Fruit fly (Drosophila melanogaster) whole organism, adult: ENCODE measurements around the gene CG3021.
A peak's percentile ranks its signal among the peaks of the same experiment; 100 is the strongest.

Experiments
- CG12768 ChIP-seq: fragments of 200-800 bp; sonication (Bioruptor generic); optimal IDR thresholded peaks from 2 replicates; lab custom pipeline; 2017; ENCODE audit warnings: missing biosample characterization, missing genetic modification characterization, mild to moderate bottlenecking, moderate library complexity, missing genetic modification reagents
- CG14711 ChIP-seq: fragments of 200-800 bp; sonication (Bioruptor generic); optimal IDR thresholded peaks from 2 replicates; lab custom pipeline; 2018; ENCODE audit warnings: missing biosample characterization, mild to moderate bottlenecking, missing genetic modification characterization, moderate library complexity
- CG1620 ChIP-seq: fragments of 200-800 bp; sonication (Bioruptor generic); optimal IDR thresholded peaks from 2 replicates; lab custom pipeline; 2016; ENCODE audit warnings: missing biosample characterization, missing genetic modification characterization
- CG33017 ChIP-seq: fragments of 200-800 bp; sonication (Bioruptor generic); optimal IDR thresholded peaks from 2 replicates; lab custom pipeline; 2018; ENCODE audit warnings: missing biosample characterization, mild to moderate bottlenecking, missing genetic modification characterization, moderate library complexity
- CG5204 ChIP-seq: fragments of 200-800 bp; sonication (Bioruptor generic); optimal IDR thresholded peaks from 2 replicates; lab custom pipeline; 2016; ENCODE audit warnings: missing biosample characterization, missing genetic modification characterization
- CG7045 ChIP-seq: fragments of 200-800 bp; sonication (Bioruptor generic); optimal IDR thresholded peaks from 2 replicates; lab custom pipeline; 2017; ENCODE audit warnings: missing biosample characterization, mild to moderate bottlenecking, missing genetic modification characterization
- Crg-1 ChIP-seq: fragments of 200-800 bp; sonication (Bioruptor generic); optimal IDR thresholded peaks from 2 replicates; lab custom pipeline; 2016; ENCODE audit warnings: missing biosample characterization, missing genetic modification characterization
- Mnt ChIP-seq: fragments of 200-800 bp; sonication (Bioruptor generic); optimal IDR thresholded peaks from 2 replicates; lab custom pipeline; 2016; ENCODE audit warnings: missing biosample characterization, mild to moderate bottlenecking, missing genetic modification characterization
- bab1 ChIP-seq: fragments of 200-800 bp; sonication (Bioruptor generic); optimal IDR thresholded peaks from 3 replicates; lab custom pipeline; 2019; ENCODE audit warnings: missing biosample characterization, mild to moderate bottlenecking, missing genetic modification characterization, moderate library complexity
- cic ChIP-seq: fragments of 200-800 bp; sonication (Bioruptor generic); optimal IDR thresholded peaks from 2 replicates; lab custom pipeline; 2017; ENCODE audit warnings: missing biosample characterization, mild to moderate bottlenecking, missing genetic modification characterization, moderate library complexity
- kay ChIP-seq: fragments of 200-800 bp; sonication (Bioruptor generic); peaks from one replicate; lab custom pipeline; 2016; ENCODE audit warnings: missing biosample characterization, missing genetic modification characterization, borderline replicate concordance
- pad ChIP-seq: fragments of 200-800 bp; sonication (Bioruptor generic); optimal IDR thresholded peaks from 3 replicates; lab custom pipeline; 2017; ENCODE audit warnings: missing biosample characterization, missing genetic modification characterization, mild to moderate bottlenecking, moderate library complexity, missing genetic modification reagents
- tj ChIP-seq: fragments of 200-800 bp; sonication (Bioruptor generic); optimal IDR thresholded peaks from 3 replicates; lab custom pipeline; 2017; ENCODE audit warnings: missing biosample characterization, mild to moderate bottlenecking, missing genetic modification characterization, moderate library complexity
- toe ChIP-seq: fragments of 200-800 bp; sonication (Bioruptor generic); optimal IDR thresholded peaks from 2 replicates; lab custom pipeline; 2016; ENCODE audit warnings: missing biosample characterization, missing genetic modification characterization

DNA sequence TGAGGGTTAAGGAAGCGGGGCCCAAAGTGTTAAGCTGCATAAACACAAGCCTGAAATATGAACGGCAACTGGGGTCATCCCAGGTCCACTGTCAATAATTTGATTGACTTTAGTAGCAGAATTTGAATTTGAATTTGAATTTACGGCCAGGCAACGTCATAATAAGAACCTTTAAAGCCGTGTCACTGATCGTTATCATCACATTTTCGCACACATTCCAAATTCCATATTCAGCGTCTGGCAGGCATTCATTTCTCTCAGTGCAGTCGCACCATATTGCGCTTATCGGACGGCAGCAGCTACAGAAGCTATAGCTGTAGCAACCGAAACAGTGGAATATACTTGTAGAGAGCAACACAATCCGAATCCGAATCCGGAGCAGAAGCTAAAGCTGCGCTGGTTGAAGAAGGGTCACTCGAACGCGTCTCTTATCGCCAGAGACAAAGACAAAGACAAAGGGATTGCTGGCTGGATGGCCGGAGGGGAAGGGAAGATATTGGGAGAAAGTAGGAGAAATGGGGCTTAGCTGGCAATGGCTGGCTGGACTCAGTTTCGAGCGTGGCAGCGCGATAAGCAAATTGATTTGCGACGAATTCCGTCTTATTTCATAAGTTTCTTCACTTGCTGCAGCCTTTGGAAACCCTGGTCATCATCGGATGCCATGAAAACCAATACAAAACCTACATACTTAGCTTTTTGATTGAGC, 26.2 kb downstream of the CG3021 start:
- TF ChIP-seq Mnt (GFP tag; lab: Kevin White, UChicago) = no peak
- TF ChIP-seq CG33017 (tag; lab: Kevin White, UChicago) = peak; percentile 25
- TF ChIP-seq kay (GFP tag; lab: Kevin White, UChicago) = no peak
- no peak for TF ChIP-seq Crg-1 (GFP tag; lab: Kevin White, UChicago)
- no peak for TF ChIP-seq toe
- no peak for TF ChIP-seq cic (GFP tag; lab: Kevin White, UChicago)
- TF ChIP-seq CG14711 (tag; lab: Kevin White, UChicago) = peak; percentile 0
- no peak for TF ChIP-seq pad
- no peak for TF ChIP-seq CG7045 (GFP tag; lab: Kevin White, UChicago)
- TF ChIP-seq CG5204 (GFP tag; lab: Kevin White, UChicago) = no peak
- TF ChIP-seq CG1620 (GFP tag; lab: Kevin White, UChicago) = no peak
- TF ChIP-seq tj (GFP tag; lab: Kevin White, UChicago) = peak; percentile 13
- no peak for TF ChIP-seq CG12768 (GFP tag; lab: Kevin White, UChicago)
- no peak for TF ChIP-seq bab1
